Fruit fly (Drosophila melanogaster): ENCODE measurements around the gene Cyp304a1.

Cyp304a1 gene

dm6 chr3R:12980628-12981219 lies 17.1 kb downstream of the Cyp304a1 start, which contains the start of gene Paip2 (continued):
- peak; percentile 42; the same call in 1 of the 2 replicates for TF ChIP-seq CG9932 (GFP tag; IDR thresholded peaks at IDR 0.05)
- no peak for TF ChIP-seq CG14965 (GFP tag; optimal IDR thresholded peaks at IDR 0.05; ENCODE audit: borderline replicate concordance)
- peak; percentile 79 for TF ChIP-seq Sin3A (optimal IDR thresholded peaks at IDR 0.05)
- peak; percentile 99 for TF ChIP-seq HLH4C (GFP tag; IDR thresholded peaks at IDR 0.05; ENCODE audit: partially characterized antibody)
- peak; percentile 74 for TF ChIP-seq Abd-B (GFP tag; optimal IDR thresholded peaks at IDR 0.05)
- no peak for TF ChIP-seq lmd (GFP tag; IDR thresholded peaks at IDR 0.05)
- peak; percentile 23 for TF ChIP-seq D19A (tag; optimal IDR thresholded peaks at IDR 0.05)
- no peak for TF ChIP-seq CG11398 (GFP tag; optimal IDR thresholded peaks at IDR 0.05)
- TF ChIP-seq CG6683 (GFP tag; optimal IDR thresholded peaks at IDR 0.05): no peak
- TF ChIP-seq CG14860 (GFP tag; IDR thresholded peaks at IDR 0.05; ENCODE audit: partially characterized antibody): peak; percentile 99
- no peak for TF ChIP-seq Blimp-1 (GFP tag; optimal IDR thresholded peaks at IDR 0.05)
- peak; percentile 97 for TF ChIP-seq tna (GFP tag; IDR thresholded peaks at IDR 0.05; ENCODE audit: partially characterized antibody)
- no peak for TF ChIP-seq Optix (GFP tag; IDR thresholded peaks at IDR 0.05)
- TF ChIP-seq CG4854 (GFP tag; optimal IDR thresholded peaks at IDR 0.05): no peak
- no peak for TF ChIP-seq sim (GFP tag; IDR thresholded peaks at IDR 0.05)
- no peak for TF ChIP-seq Spps (tag; optimal IDR thresholded peaks at IDR 0.05)
- TF ChIP-seq CG12659 (GFP tag; optimal IDR thresholded peaks at IDR 0.05): peak; percentile 70
- no peak for TF ChIP-seq BtbVII (GFP tag; optimal IDR thresholded peaks at IDR 0.05)
- TF ChIP-seq CG3847 (GFP tag; IDR thresholded peaks at IDR 0.05): peak; percentile 28
- no peak for TF ChIP-seq gce (GFP tag; IDR thresholded peaks at IDR 0.05)
- no peak for TF ChIP-seq CG11723 (GFP tag; optimal IDR thresholded peaks at IDR 0.05)
- no peak for TF ChIP-seq croc (GFP tag; conservative IDR thresholded peaks at IDR 0.05)
- TF ChIP-seq gt (GFP tag; IDR thresholded peaks at IDR 0.05): no peak
- no peak for TF ChIP-seq fd102C (GFP tag; optimal IDR thresholded peaks at IDR 0.05)
- no peak for TF ChIP-seq CG13296 (GFP tag; optimal IDR thresholded peaks at IDR 0.05)
- peak; percentile 65; the same call in 1 of the 3 replicates for TF ChIP-seq CG2199 (GFP tag; IDR thresholded peaks at IDR 0.05)
- no peak for TF ChIP-seq ken (GFP tag; IDR thresholded peaks at IDR 0.05)
- no peak for TF ChIP-seq chif (GFP tag; optimal IDR thresholded peaks at IDR 0.05)
- TF ChIP-seq C15 (GFP tag; IDR thresholded peaks at IDR 0.05): no peak
- no peak for TF ChIP-seq CG12219 (GFP tag; optimal IDR thresholded peaks at IDR 0.05)
- TF ChIP-seq jigr1 (GFP tag; IDR thresholded peaks at IDR 0.05): no peak
- no peak for TF ChIP-seq Poxn (GFP tag; IDR thresholded peaks at IDR 0.05)
- peak; percentile 46 for TF ChIP-seq CG4617 (GFP tag; optimal IDR thresholded peaks at IDR 0.05; ENCODE audit: borderline replicate concordance)
- no peak for TF ChIP-seq CG15073 (GFP tag; optimal IDR thresholded peaks at IDR 0.05)
- no peak for TF ChIP-seq MTF-1 (GFP tag; optimal IDR thresholded peaks at IDR 0.05; ENCODE audit: borderline replicate concordance)
- TF ChIP-seq esg (GFP tag; conservative IDR thresholded peaks at IDR 0.05): no peak
- TF ChIP-seq fru (optimal IDR thresholded peaks at IDR 0.05): no peak
- no peak for TF ChIP-seq Hsf (GFP tag; optimal IDR thresholded peaks at IDR 0.05)
- peak; percentile 1 for TF ChIP-seq CG8944 (GFP tag; optimal IDR thresholded peaks at IDR 0.05)
- peak; percentile 70 for TF ChIP-seq sens (GFP tag)
- TF ChIP-seq CG43689 (GFP tag; IDR thresholded peaks at IDR 0.05): no peak
- TF ChIP-seq CG9727 (GFP tag; optimal IDR thresholded peaks at IDR 0.05): no peak
- no peak for TF ChIP-seq repo (GFP tag; optimal IDR thresholded peaks at IDR 0.05)
- no peak for TF ChIP-seq kah (GFP tag; optimal IDR thresholded peaks at IDR 0.05)
- no peak for TF ChIP-seq lab (GFP tag; optimal IDR thresholded peaks at IDR 0.05)
- TF ChIP-seq danr (GFP tag; IDR thresholded peaks at IDR 0.05): no peak
- 0 out of 2 replicates have a peak, but pooled peaks have one; percentile 19 for TF ChIP-seq CG31441 (GFP tag; IDR thresholded peaks at IDR 0.05)
- no peak for TF ChIP-seq sima (GFP tag; optimal IDR thresholded peaks at IDR 0.05)
- TF ChIP-seq HmgD (GFP tag; optimal IDR thresholded peaks at IDR 0.05): peak; percentile 65
- no peak for TF ChIP-seq nom (GFP tag; optimal IDR thresholded peaks at IDR 0.05)
- no peak for TF ChIP-seq maf-S (GFP tag; optimal IDR thresholded peaks at IDR 0.05)
